Worm (Caenorhabditis elegans) whole organism, L4 larva: Measurements from ENCODE around the gene F15D4.2.

Source experiments
- Y75B8A.6 ChIP-seq: fragments of 200-800 bp; sonication (Bioruptor generic); IDR thresholded peaks from 2 replicates; pipeline ENCODE4 v1.3.6; 2022; ENCODE audit warnings: missing genetic modification reagents, missing genetic modification characterization, missing compliant biosample characterization
- ama-1 ChIP-seq: fragments of 150-350 bp; optimal IDR thresholded peaks from 2 replicates; lab custom pipeline; 2014; ENCODE audit warnings: inconsistent platforms, mixed read lengths
- attf-4 ChIP-seq: sonication (generic microtip); optimal IDR thresholded peaks from 3 replicates; lab custom pipeline; 2017; ENCODE audit warnings: missing biosample characterization, missing genetic modification characterization
- ceh-44 ChIP-seq: fragments of 200-800 bp; sonication (Bioruptor generic); IDR thresholded peaks from 2 replicates; pipeline ENCODE4 v1.3.6; 2022; ENCODE audit warnings: missing genetic modification reagents, missing genetic modification characterization, missing compliant biosample characterization
- ceh-82 ChIP-seq: sonication (generic microtip); optimal IDR thresholded peaks from 2 replicates; lab custom pipeline; 2017; ENCODE audit warnings: missing biosample characterization, missing genetic modification characterization
- dpl-1 ChIP-seq: fragments of 150-350 bp; optimal IDR thresholded peaks from 2 replicates; lab custom pipeline; 2014; ENCODE audit warnings: missing biosample characterization, missing genetic modification reagents, missing genetic modification characterization
- lin-13 ChIP-seq: fragments of 150-350 bp; optimal IDR thresholded peaks from 2 replicates; lab custom pipeline; 2014; ENCODE audit warnings: missing biosample characterization, missing genetic modification reagents, missing genetic modification characterization
- nhr-11 ChIP-seq: fragments of 150-350 bp; optimal IDR thresholded peaks from 2 replicates; lab custom pipeline; 2014; ENCODE audit warnings: missing biosample characterization, missing genetic modification characterization
- nhr-28 ChIP-seq: fragments of 150-350 bp; optimal IDR thresholded peaks from 2 replicates; lab custom pipeline; 2014; ENCODE audit warnings: missing biosample characterization, missing genetic modification characterization
- nhr-77 ChIP-seq: fragments of 150-350 bp; optimal IDR thresholded peaks from 2 replicates; lab custom pipeline; 2014; ENCODE audit warnings: missing biosample characterization, missing genetic modification characterization
- pqm-1 ChIP-seq: sonication (generic microtip); optimal IDR thresholded peaks from 2 replicates; lab custom pipeline; 2017; ENCODE audit warnings: missing biosample characterization, missing genetic modification characterization
- snpc-4 ChIP-seq: fragments of 150-350 bp; optimal IDR thresholded peaks from 2 replicates; lab custom pipeline; 2014; ENCODE audit warnings: missing biosample characterization, missing genetic modification characterization
- unc-130 ChIP-seq: sonication (generic microtip); optimal IDR thresholded peaks from 2 replicates; lab custom pipeline; 2016; ENCODE audit warnings: missing genetic modification reagents, missing genetic modification characterization, missing compliant biosample characterization
- zfp-3 ChIP-seq: fragments of 200-800 bp; sonication (Bioruptor generic); conservative IDR thresholded peaks from 2 replicates; pipeline ENCODE4 v1.3.6; 2022; ENCODE audit warnings: missing genetic modification reagents, missing genetic modification characterization, missing compliant biosample characterization

- TF ChIP-seq nhr-77 (tag; lab: Kevin White, UChicago): peak; percentile 6
- no peak for TF ChIP-seq ama-1 (lab: Kevin White, UChicago)
- no peak for TF ChIP-seq zfp-3 (GFP tag; lab: Robert Waterston, UW)
- no peak for TF ChIP-seq unc-130
- TF ChIP-seq ceh-82: no peak
- TF ChIP-seq ceh-44: no peak
- no peak for TF ChIP-seq dpl-1 (GFP tag; lab: Kevin White, UChicago)
- no peak for TF ChIP-seq snpc-4
- no peak for TF ChIP-seq pqm-1 (tag; lab: Kevin White, UChicago)
- peak; percentile 26 for TF ChIP-seq nhr-11 (tag; lab: Kevin White, UChicago)
- no peak for TF ChIP-seq attf-4 (tag; lab: Kevin White, UChicago)
- no peak for TF ChIP-seq lin-13
- TF ChIP-seq Y75B8A.6 (GFP tag; lab: Robert Waterston, UW): no peak
- TF ChIP-seq nhr-28 (tag; lab: Kevin White, UChicago): peak; percentile 42
These were observed 26.5 kb upstream of the F15D4.2 start for ce11 chrII:13189363-13189762.
